Fruit fly (Drosophila melanogaster) whole organism, embryonic: ENCODE data around the gene bsf.
A peak's percentile ranks its signal among the peaks of the same experiment; 100 is the strongest.

ENCODE experiments used
- Ada2b ChIP-seq: fragments of 200-800 bp; sonication (Bioruptor generic); IDR thresholded peaks from 2 replicates; pipeline ENCODE4 v1.3.6; 2022; ENCODE audit warnings: missing biosample characterization, missing genetic modification characterization
- Adf1 ChIP-seq: fragments of 200-800 bp; sonication (Bioruptor generic); IDR thresholded peaks from 2 replicates; pipeline ENCODE4 v1.3.6; 2022; ENCODE audit warnings: missing biosample characterization, missing genetic modification characterization
- Antp ChIP-seq: fragments of 200-800 bp; sonication (Bioruptor generic); optimal IDR thresholded peaks from 3 replicates; lab custom pipeline; 2016; ENCODE audit warnings: missing biosample characterization, missing genetic modification characterization
- BEAF-32 ChIP-seq: fragments of 200-800 bp; sonication (Bioruptor generic); optimal IDR thresholded peaks from 3 replicates; lab custom pipeline; 2017; ENCODE audit warnings: missing biosample characterization, missing genetic modification characterization, mild to moderate bottlenecking, moderate library complexity, missing genetic modification reagents
- Blimp-1 ChIP-seq: fragments of 200-800 bp; sonication (Bioruptor generic); optimal IDR thresholded peaks from 3 replicates; lab custom pipeline; 2018; ENCODE audit warnings: missing biosample characterization, missing genetic modification characterization, mild to moderate bottlenecking, moderate library complexity, missing genetic modification reagents
- CG10209 ChIP-seq: fragments of 200-800 bp; sonication (Bioruptor generic); optimal IDR thresholded peaks from 3 replicates; lab custom pipeline; 2017; ENCODE audit warnings: missing biosample characterization, mild to moderate bottlenecking, missing genetic modification characterization, missing genetic modification reagents
- CG11456 ChIP-seq: fragments of 200-800 bp; sonication (Bioruptor generic); IDR thresholded peaks from 3 replicates; pipeline ENCODE4 v1.3.6; 2022; ENCODE audit warnings: missing biosample characterization, missing genetic modification characterization
- CG11560 ChIP-seq: fragments of 200-800 bp; sonication (Bioruptor generic); IDR thresholded peaks from 3 replicates; pipeline ENCODE4 v1.3.6; 2022; ENCODE audit warnings: missing biosample characterization, missing genetic modification characterization
- CG14441 ChIP-seq: fragments of 200-800 bp; sonication (Bioruptor generic); IDR thresholded peaks from 2 replicates; pipeline ENCODE4 v1.3.6; 2022; ENCODE audit warnings: missing biosample characterization, missing genetic modification characterization
- CG15073 ChIP-seq: fragments of 200-800 bp; sonication (Bioruptor generic); optimal IDR thresholded peaks from 2 replicates; lab custom pipeline; 2016; ENCODE audit warnings: missing biosample characterization, missing genetic modification characterization
- CG15479 ChIP-seq: fragments of 200-800 bp; sonication (Bioruptor generic); optimal IDR thresholded peaks from 3 replicates; lab custom pipeline; 2019; ENCODE audit warnings: missing biosample characterization, mild to moderate bottlenecking, missing genetic modification characterization, moderate library complexity
- CG42726 ChIP-seq: fragments of 200-800 bp; sonication (Bioruptor generic); IDR thresholded peaks from 2 replicates; pipeline ENCODE4 v1.3.6; 2022; ENCODE audit warnings: missing biosample characterization, missing genetic modification characterization; ENCODE audit not compliant: partially characterized antibody
- CG4707 ChIP-seq: fragments of 200-800 bp; sonication (Bioruptor generic); optimal IDR thresholded peaks from 2 replicates; lab custom pipeline; 2018; ENCODE audit warnings: missing biosample characterization, mild to moderate bottlenecking, missing genetic modification characterization, moderate library complexity
- CG4854 ChIP-seq: fragments of 200-800 bp; sonication (Bioruptor generic); optimal IDR thresholded peaks from 2 replicates; lab custom pipeline; 2016; ENCODE audit warnings: missing biosample characterization, missing genetic modification characterization, inconsistent platforms
- CG5953 ChIP-seq: fragments of 200-800 bp; sonication (Bioruptor generic); IDR thresholded peaks from 2 replicates; pipeline ENCODE4 v1.3.6; 2022; ENCODE audit warnings: missing biosample characterization, missing genetic modification characterization
- CG6654 ChIP-seq: fragments of 200-800 bp; sonication (Bioruptor generic); optimal IDR thresholded peaks from 2 replicates; lab custom pipeline; 2017; ENCODE audit warnings: missing biosample characterization, mild to moderate bottlenecking, missing genetic modification characterization
- CG6689 ChIP-seq: fragments of 200-800 bp; sonication (Bioruptor generic); IDR thresholded peaks from 2 replicates; pipeline ENCODE4 v1.3.6; 2022; ENCODE audit warnings: missing biosample characterization, missing genetic modification characterization
- D19A ChIP-seq: fragments of 200-800 bp; optimal IDR thresholded peaks from 3 replicates; lab custom pipeline; 2019; ENCODE audit warnings: missing biosample characterization, mild to moderate bottlenecking, missing genetic modification characterization, moderate library complexity
- Dip2 ChIP-seq: fragments of 200-800 bp; sonication (Bioruptor generic); IDR thresholded peaks from 2 replicates; pipeline ENCODE4 v1.3.6; 2022; ENCODE audit warnings: missing biosample characterization, missing genetic modification characterization
- Ets97D ChIP-seq: fragments of 200-800 bp; sonication (Bioruptor generic); optimal IDR thresholded peaks from 3 replicates; lab custom pipeline; 2016; ENCODE audit warnings: missing biosample characterization, missing genetic modification characterization
- H15 ChIP-seq: fragments of 200-800 bp; sonication (Bioruptor generic); IDR thresholded peaks from 3 replicates; pipeline ENCODE4 v1.3.6; 2022; ENCODE audit warnings: missing biosample characterization, missing genetic modification characterization
- Lhr ChIP-seq: fragments of 200-800 bp; sonication (Bioruptor generic); optimal IDR thresholded peaks from 3 replicates; lab custom pipeline; 2017; ENCODE audit warnings: mild to moderate bottlenecking, missing biosample characterization, missing genetic modification reagents, missing genetic modification characterization
- Mes4 ChIP-seq: fragments of 200-800 bp; sonication (Bioruptor generic); optimal IDR thresholded peaks from 2 replicates; lab custom pipeline; 2016; ENCODE audit warnings: missing biosample characterization, missing genetic modification characterization
- NC2α ChIP-seq: fragments of 200-800 bp; sonication (Bioruptor generic); optimal IDR thresholded peaks from 2 replicates; lab custom pipeline; 2016; ENCODE audit warnings: missing biosample characterization, missing genetic modification characterization
- NC2β ChIP-seq: fragments of 200-800 bp; sonication (Bioruptor generic); optimal IDR thresholded peaks from 2 replicates; lab custom pipeline; 2016; ENCODE audit warnings: missing biosample characterization, missing genetic modification characterization
- NK7.1 ChIP-seq: fragments of 200-800 bp; sonication (Bioruptor generic); optimal IDR thresholded peaks from 3 replicates; lab custom pipeline; 2016; ENCODE audit warnings: missing biosample characterization, missing genetic modification characterization
- Ptx1 ChIP-seq: fragments of 200-800 bp; sonication (Bioruptor generic); IDR thresholded peaks from 2 replicates; pipeline ENCODE4 v1.3.6; 2022; ENCODE audit warnings: missing biosample characterization, missing genetic modification characterization
- Scr ChIP-seq: fragments of 200-800 bp; sonication (Bioruptor generic); IDR thresholded peaks from 2 replicates; pipeline ENCODE4 v1.3.6; 2022; ENCODE audit warnings: missing biosample characterization, missing genetic modification characterization; ENCODE audit not compliant: partially characterized antibody
- al ChIP-seq: fragments of 200-800 bp; sonication (Bioruptor generic); IDR thresholded peaks from 2 replicates; pipeline ENCODE4 v1.3.6; 2022; ENCODE audit warnings: missing biosample characterization, missing genetic modification characterization
- ap ChIP-seq: fragments of 200-800 bp; sonication (Bioruptor generic); IDR thresholded peaks from 2 replicates; pipeline ENCODE4 v1.3.6; 2022; ENCODE audit warnings: missing biosample characterization, missing genetic modification characterization
- bsh ChIP-seq, 2 experiments: fragments of 200-800 bp; sonication (Bioruptor generic); optimal IDR thresholded peaks; 2 replicates each; lab custom pipeline; 2017 to 2018; ENCODE audit warnings: mild to moderate bottlenecking in 2 of 2, missing biosample characterization in 2 of 2, missing genetic modification characterization in 2 of 2, moderate library complexity in 1 of 2
- cg ChIP-seq: fragments of 200-800 bp; sonication (Bioruptor generic); optimal IDR thresholded peaks from 3 replicates; lab custom pipeline; 2019; ENCODE audit warnings: missing biosample characterization, mild to moderate bottlenecking, missing genetic modification characterization, moderate library complexity
- chinmo ChIP-seq: fragments of 200-800 bp; sonication (Bioruptor generic); IDR thresholded peaks from 4 replicates; pipeline ENCODE4 v1.3.6; 2022; ENCODE audit warnings: missing biosample characterization, missing genetic modification characterization; ENCODE audit not compliant: partially characterized antibody
- chn ChIP-seq: fragments of 200-800 bp; sonication (Bioruptor generic); optimal IDR thresholded peaks from 2 replicates; lab custom pipeline; 2016; ENCODE audit warnings: missing biosample characterization, missing genetic modification characterization
- cwo ChIP-seq: fragments of 200-800 bp; sonication (Bioruptor generic); optimal IDR thresholded peaks from 3 replicates; lab custom pipeline; 2017; ENCODE audit warnings: missing biosample characterization, missing genetic modification characterization, mild to moderate bottlenecking, moderate library complexity, missing genetic modification reagents
- dm ChIP-seq: fragments of 200-800 bp; sonication (Bioruptor generic); optimal IDR thresholded peaks from 3 replicates; lab custom pipeline; 2016; ENCODE audit warnings: missing biosample characterization, missing genetic modification characterization
- eyg ChIP-seq: fragments of 200-800 bp; sonication (Bioruptor generic); optimal IDR thresholded peaks from 3 replicates; lab custom pipeline; 2016; ENCODE audit warnings: missing biosample characterization, missing genetic modification characterization
- ftz-f1 ChIP-seq: fragments of 200-800 bp; sonication (Bioruptor generic); optimal IDR thresholded peaks from 2 replicates; lab custom pipeline; 2016; ENCODE audit warnings: missing biosample characterization, missing genetic modification characterization
- gfzf ChIP-seq: fragments of 200-800 bp; sonication (Bioruptor generic); optimal IDR thresholded peaks from 2 replicates; lab custom pipeline; 2016; ENCODE audit warnings: missing biosample characterization, mild to moderate bottlenecking, missing genetic modification characterization, moderate library complexity
- grn ChIP-seq: fragments of 200-800 bp; sonication (Bioruptor generic); optimal IDR thresholded peaks from 3 replicates; lab custom pipeline; 2017; ENCODE audit warnings: missing biosample characterization, missing genetic modification characterization
- ham ChIP-seq: fragments of 200-800 bp; sonication (Bioruptor generic); IDR thresholded peaks from 2 replicates; pipeline ENCODE4 v1.3.6; 2022; ENCODE audit warnings: missing biosample characterization, missing genetic modification characterization
- hkb ChIP-seq, 2 experiments: fragments of 200-800 bp in 1 of 2; fragments of >200 bp in 1 of 2; sonication (Bioruptor generic) in 1 of 2; IDR thresholded peaks in 1 of 2; optimal IDR thresholded peaks in 1 of 2; 2 replicates each; pipeline versions ENCODE4 v1.3.6 to Lab custom; 2017 to 2022; ENCODE audit warnings: missing biosample characterization in 1 of 2, missing genetic modification characterization in 1 of 2
- inv ChIP-seq: fragments of 200-800 bp; sonication (Bioruptor generic); IDR thresholded peaks from 2 replicates; pipeline ENCODE4 v1.3.6; 2022; ENCODE audit warnings: missing biosample characterization, missing genetic modification characterization; ENCODE audit not compliant: partially characterized antibody
- jigr1 ChIP-seq: fragments of 200-800 bp; sonication (Bioruptor generic); IDR thresholded peaks from 3 replicates; pipeline ENCODE4 v1.3.6; 2022; ENCODE audit warnings: missing biosample characterization, missing genetic modification characterization
- ken ChIP-seq: fragments of 200-800 bp; sonication (Bioruptor generic); IDR thresholded peaks from 3 replicates; pipeline ENCODE4 v1.3.6; 2022; ENCODE audit warnings: missing biosample characterization, missing genetic modification characterization
- mam ChIP-seq: fragments of 200-800 bp; sonication (Bioruptor generic); optimal IDR thresholded peaks from 3 replicates; lab custom pipeline; 2016; ENCODE audit warnings: missing biosample characterization, missing genetic modification characterization
- slbo ChIP-seq: fragments of 200-800 bp; sonication (Bioruptor generic); IDR thresholded peaks from 2 replicates; pipeline ENCODE4 v1.3.6; 2022; ENCODE audit warnings: missing biosample characterization, missing genetic modification characterization
- sqz ChIP-seq: fragments of 200-800 bp; sonication (Bioruptor generic); optimal IDR thresholded peaks from 3 replicates; lab custom pipeline; 2018; ENCODE audit warnings: missing biosample characterization, mild to moderate bottlenecking, missing genetic modification characterization
- tna ChIP-seq: fragments of 200-800 bp; sonication (Bioruptor generic); IDR thresholded peaks from 2 replicates; pipeline ENCODE4 v1.3.6; 2022; ENCODE audit warnings: missing biosample characterization, missing genetic modification characterization; ENCODE audit not compliant: partially characterized antibody
- zf30C ChIP-seq: fragments of 200-800 bp; sonication (Bioruptor generic); optimal IDR thresholded peaks from 3 replicates; lab custom pipeline; 2018; ENCODE audit warnings: missing biosample characterization, mild to moderate bottlenecking, missing genetic modification characterization
- zfh2 ChIP-seq: fragments of 200-800 bp; sonication (Bioruptor generic); optimal IDR thresholded peaks from 2 replicates; lab custom pipeline; 2016; ENCODE audit warnings: missing biosample characterization, missing genetic modification characterization

The bsf gene

dm6 chr2L:18441220-18441619 is 13.2 kb downstream of the bsf start (continued):
- no peak for TF ChIP-seq Scr (GFP tag; lab: Robert Waterston, UW)
- TF ChIP-seq D19A (tag; lab: Kevin White, UChicago) = peak; percentile 12
- no peak for TF ChIP-seq tna (GFP tag; lab: Robert Waterston, UW)
- peak; percentile 31 for TF ChIP-seq Lhr (GFP tag; lab: Kevin White, UChicago)
- peak; percentile 89 for TF ChIP-seq CG42726 (GFP tag; lab: Robert Waterston, UW)
- TF ChIP-seq CG15479 (GFP tag; lab: Kevin White, UChicago) = no peak
- TF ChIP-seq zf30C (GFP tag; lab: Kevin White, UChicago) = no peak
- TF ChIP-seq CG4707 (GFP tag; lab: Kevin White, UChicago) = peak; percentile 3
- peak; percentile 43; the same call in 1 of the 2 replicates for TF ChIP-seq Ptx1 (GFP tag; lab: Robert Waterston, UW)
- TF ChIP-seq ap = no peak
- TF ChIP-seq chinmo = no peak
- no peak for TF ChIP-seq grn (GFP tag; lab: Kevin White, UChicago)
- no peak for TF ChIP-seq chn (GFP tag; lab: Kevin White, UChicago)
- TF ChIP-seq Dip2 (GFP tag; lab: Robert Waterston, UW) = no peak
- no peak for TF ChIP-seq eyg
- peak; percentile 64 for TF ChIP-seq slbo (GFP tag; lab: Robert Waterston, UW)
- no peak for TF ChIP-seq cg (GFP tag; lab: Kevin White, UChicago)
- TF ChIP-seq CG14441 (GFP tag; lab: Robert Waterston, UW) = peak; percentile 21; the same call in 1 of the 2 replicates
- no peak for TF ChIP-seq H15 (GFP tag; lab: Robert Waterston, UW)
- TF ChIP-seq gfzf = no peak
- TF ChIP-seq zfh2 (GFP tag; lab: Kevin White, UChicago) = no peak
- no peak for TF ChIP-seq NC2α
- no peak for TF ChIP-seq CG11560 (tag; lab: Robert Waterston, UW)
- TF ChIP-seq Ada2b (GFP tag; lab: Robert Waterston, UW) = no peak
- TF ChIP-seq ham (GFP tag; lab: Robert Waterston, UW) = no peak
- no peak for TF ChIP-seq cwo
- peak; percentile 5 for TF ChIP-seq Ets97D
- TF ChIP-seq CG11456 (GFP tag; lab: Robert Waterston, UW) = peak; percentile 78
- TF ChIP-seq ftz-f1 = no peak
- TF ChIP-seq ken = no peak
- TF ChIP-seq bsh (GFP tag; optimal IDR thresholded peaks at IDR 0.05; lab: Kevin White, UChicago) = no peak
- no peak for TF ChIP-seq NK7.1
- no peak for TF ChIP-seq inv (GFP tag; lab: Robert Waterston, UW)
- TF ChIP-seq al (GFP tag; lab: Robert Waterston, UW) = no peak
- no peak for TF ChIP-seq dm (GFP tag; lab: Kevin White, UChicago)
- no peak for TF ChIP-seq hkb (optimal IDR thresholded peaks at IDR 0.05; lab: Kevin White, UChicago)
- no peak for TF ChIP-seq hkb (GFP tag; IDR thresholded peaks at IDR 0.05; lab: Robert Waterston, UW)
- no peak for TF ChIP-seq CG5953 (GFP tag; lab: Robert Waterston, UW)
- TF ChIP-seq CG6689 (GFP tag; lab: Robert Waterston, UW) = no peak
- no peak for TF ChIP-seq Blimp-1 (GFP tag; lab: Kevin White, UChicago)
- no peak for TF ChIP-seq BEAF-32 (GFP tag; lab: Kevin White, UChicago)
- TF ChIP-seq Mes4 (GFP tag; lab: Kevin White, UChicago) = no peak
- TF ChIP-seq CG6654 (GFP tag; lab: Kevin White, UChicago) = no peak
- TF ChIP-seq Adf1 (GFP tag; lab: Robert Waterston, UW) = no peak
- no peak for TF ChIP-seq CG4854 (GFP tag; lab: Kevin White, UChicago)
- TF ChIP-seq Antp (GFP tag; lab: Kevin White, UChicago) = no peak
- no peak for TF ChIP-seq NC2β (GFP tag; lab: Kevin White, UChicago)
- no peak for TF ChIP-seq mam
- no peak for TF ChIP-seq CG10209
- no peak for TF ChIP-seq CG15073 (GFP tag; lab: Kevin White, UChicago)
- no peak for TF ChIP-seq sqz (GFP tag; lab: Kevin White, UChicago)
- no peak for TF ChIP-seq jigr1 (GFP tag; lab: Robert Waterston, UW)
